Fruit fly (Drosophila melanogaster): ENCODE data around the gene Rheb.
A peak's percentile ranks its signal among the peaks of the same experiment; 100 is the strongest.

- TF ChIP-seq her (GFP tag; optimal IDR thresholded peaks at IDR 0.05), result peak; percentile 55
- TF ChIP-seq CG15514 (GFP tag; optimal IDR thresholded peaks at IDR 0.05), result peak; percentile 63
- TF ChIP-seq zfh2 (GFP tag; optimal IDR thresholded peaks at IDR 0.05), result peak; percentile 44
- TF ChIP-seq sd (tag; optimal IDR thresholded peaks at IDR 0.05), result no peak
These were observed 19.3 kb downstream of the Rheb start, which contains the start of gene CG2926 for dm6 chr3R:5587863-5588519.
